Worm (Caenorhabditis elegans): Measurements from ENCODE around the gene sto-1.

sto-1 gene

DNA sequence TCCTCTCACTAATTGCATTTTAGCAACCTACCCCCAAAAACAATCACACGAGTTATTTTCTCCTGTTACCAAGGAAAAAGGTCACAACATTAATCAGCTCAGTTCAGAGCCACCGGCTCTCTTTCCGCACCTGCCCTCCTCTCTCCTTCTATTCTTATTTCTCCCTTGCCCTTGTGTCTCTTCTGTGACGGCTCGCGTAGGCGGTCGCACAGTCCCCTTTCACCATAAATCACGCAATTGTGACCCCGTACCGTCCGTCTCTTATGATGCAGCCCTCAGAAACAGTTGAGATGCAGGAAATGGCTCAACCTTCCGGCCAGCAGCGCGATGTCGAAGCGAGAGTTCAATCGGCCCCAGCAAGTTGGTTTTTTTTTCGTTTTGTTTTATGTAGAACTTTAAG is at the start of gene sto-1:
Gene sto-1, plus strand, starts transcription at position 200 of the 400 bp plus-strand sequence.
- no peak for TF ChIP-seq W03F9.2 (tag; optimal IDR thresholded peaks at IDR 0.05)
- TF ChIP-seq him-1 (tag; optimal IDR thresholded peaks at IDR 0.05) = no peak
- no peak for TF ChIP-seq dao-5 (tag; optimal IDR thresholded peaks at IDR 0.05)

DNA sequence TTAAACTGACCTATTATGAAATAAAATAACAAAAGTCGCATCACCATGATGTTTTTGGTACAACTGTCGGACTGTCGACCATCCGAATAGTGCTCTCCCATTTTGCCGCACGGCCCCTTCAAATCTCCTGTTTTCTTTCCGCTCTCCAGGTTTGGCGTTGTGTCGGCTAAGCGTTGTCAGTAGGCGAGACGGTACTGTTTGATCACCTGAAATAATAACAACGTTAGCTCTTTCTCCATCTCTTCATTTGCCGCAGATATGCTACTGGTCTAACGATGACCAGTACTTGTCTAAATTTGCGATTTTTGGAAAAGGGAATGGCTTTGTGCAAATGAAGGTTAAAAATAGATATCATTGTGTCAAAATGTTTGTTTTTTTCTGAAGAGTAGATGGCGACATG is 43.1 kb upstream of the sto-1 start, which contains the start of gene chts-1:
Gene chts-1, minus strand, starts transcription at position 101 of the 400 bp plus-strand sequence.
- no peak for TF ChIP-seq dao-5 (tag; optimal IDR thresholded peaks at IDR 0.05)
- TF ChIP-seq him-1 (tag; optimal IDR thresholded peaks at IDR 0.05) = no peak
- TF ChIP-seq W03F9.2 (tag; optimal IDR thresholded peaks at IDR 0.05) = no peak

ce11 chrX:7522595-7522994 is 40.0 kb upstream of the sto-1 start:
- TF ChIP-seq him-1 (tag; optimal IDR thresholded peaks at IDR 0.05) (no peak), dao-5 (tag; optimal IDR thresholded peaks at IDR 0.05) (no peak), W03F9.2 (tag; optimal IDR thresholded peaks at IDR 0.05) (no peak)

ce11 chrX:7523799-7524198 is 38.8 kb upstream of the sto-1 start:
- no peak for TF ChIP-seq dao-5 (tag; optimal IDR thresholded peaks at IDR 0.05)
- TF ChIP-seq him-1 (tag; optimal IDR thresholded peaks at IDR 0.05) = no peak
- TF ChIP-seq W03F9.2 (tag; optimal IDR thresholded peaks at IDR 0.05) = no peak

DNA sequence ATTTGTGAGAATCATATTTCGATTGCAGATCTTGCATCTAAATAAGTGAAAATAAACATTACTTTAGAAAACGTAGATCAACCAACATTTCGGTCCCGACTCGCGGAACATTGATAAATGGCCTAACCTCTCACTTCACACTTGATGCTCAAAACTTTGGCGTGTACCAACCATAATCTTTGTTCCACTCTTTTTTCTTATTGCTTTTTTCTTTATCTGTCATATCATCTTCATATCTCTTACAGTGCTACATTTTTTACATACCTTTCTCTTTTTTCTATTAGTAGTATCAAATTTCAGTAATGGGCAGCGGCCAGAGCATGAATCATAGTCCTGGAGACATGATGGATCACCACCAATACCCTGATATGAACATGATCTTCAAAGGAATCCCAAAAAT is 37.4 kb upstream of the sto-1 start, which contains the start of gene F46C8.3:
Gene F46C8.3, plus strand, starts transcription at position 301 of the 400 bp plus-strand sequence.
- no peak for TF ChIP-seq dao-5 (tag; optimal IDR thresholded peaks at IDR 0.05)
- TF ChIP-seq him-1 (tag; optimal IDR thresholded peaks at IDR 0.05) = no peak
- TF ChIP-seq W03F9.2 (tag; optimal IDR thresholded peaks at IDR 0.05) = no peak

- TF ChIP-seq dao-5 (tag; optimal IDR thresholded peaks at IDR 0.05) (no peak), W03F9.2 (tag; optimal IDR thresholded peaks at IDR 0.05) (no peak), him-1 (tag; optimal IDR thresholded peaks at IDR 0.05) (no peak)
Measured at ce11 chrX:7532632-7533031, 30.0 kb upstream of the sto-1 start, which contains the start of gene ceh-14. TSS of gene ceh-14 (minus strand) at chrX:7532732.

ce11 chrX:7534454-7534853 is 28.2 kb upstream of the sto-1 start:
- no peak for TF ChIP-seq dao-5 (tag; optimal IDR thresholded peaks at IDR 0.05)
- TF ChIP-seq W03F9.2 (tag; optimal IDR thresholded peaks at IDR 0.05) = no peak
- no peak for TF ChIP-seq him-1 (tag; optimal IDR thresholded peaks at IDR 0.05)

ce11 chrX:7536869-7537268 is 25.8 kb upstream of the sto-1 start:
- TF ChIP-seq dao-5 (tag; optimal IDR thresholded peaks at IDR 0.05) (no peak), W03F9.2 (tag; optimal IDR thresholded peaks at IDR 0.05) (no peak), him-1 (tag; optimal IDR thresholded peaks at IDR 0.05) (no peak)

ce11 chrX:7537742-7538268 is 24.8 kb upstream of the sto-1 start, which contains the start of gene dpy-7:
TSS of gene dpy-7 (minus strand) at chrX:7537792.
- TF ChIP-seq him-1 (tag; optimal IDR thresholded peaks at IDR 0.05) (no peak), dao-5 (tag; optimal IDR thresholded peaks at IDR 0.05) (no peak), W03F9.2 (tag; optimal IDR thresholded peaks at IDR 0.05) (no peak)

ce11 chrX:7540033-7540432 is 22.6 kb upstream of the sto-1 start, which contains the start of gene glb-16:
TSS of gene glb-16 (minus strand) at chrX:7540133.
- TF ChIP-seq him-1 (tag; optimal IDR thresholded peaks at IDR 0.05) (no peak), W03F9.2 (tag; optimal IDR thresholded peaks at IDR 0.05) (no peak), dao-5 (tag; optimal IDR thresholded peaks at IDR 0.05) (no peak)

ce11 chrX:7541078-7541477 is 21.5 kb upstream of the sto-1 start:
- TF ChIP-seq dao-5 (tag; optimal IDR thresholded peaks at IDR 0.05) = no peak
- TF ChIP-seq W03F9.2 (tag; optimal IDR thresholded peaks at IDR 0.05) = no peak
- TF ChIP-seq him-1 (tag; optimal IDR thresholded peaks at IDR 0.05) = no peak

DNA sequence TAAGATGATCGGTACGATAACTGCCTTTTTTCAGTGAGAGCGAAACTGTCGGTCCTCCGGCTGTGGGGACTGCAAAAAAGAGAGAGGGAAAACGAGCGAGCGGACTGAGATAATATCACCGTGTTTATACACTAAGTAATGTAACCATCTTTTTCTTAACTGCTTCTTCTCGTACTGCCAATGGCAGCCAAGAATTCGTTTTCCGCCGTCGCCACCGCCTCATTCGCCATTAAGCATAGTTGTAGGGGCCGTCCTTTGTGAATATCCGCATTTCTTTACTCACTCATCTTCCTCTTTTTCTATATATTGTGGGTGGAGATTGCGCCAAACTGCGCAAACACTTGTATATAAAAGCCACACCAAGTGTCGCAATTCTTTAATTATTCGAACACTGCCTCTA is 16.1 kb upstream of the sto-1 start, which contains the start of gene col-174:
Gene col-174, plus strand, starts transcription at position 301 of the 400 bp plus-strand sequence.
- no peak for TF ChIP-seq W03F9.2 (tag; optimal IDR thresholded peaks at IDR 0.05)
- TF ChIP-seq him-1 (tag; optimal IDR thresholded peaks at IDR 0.05) = no peak
- no peak for TF ChIP-seq dao-5 (tag; optimal IDR thresholded peaks at IDR 0.05)

DNA sequence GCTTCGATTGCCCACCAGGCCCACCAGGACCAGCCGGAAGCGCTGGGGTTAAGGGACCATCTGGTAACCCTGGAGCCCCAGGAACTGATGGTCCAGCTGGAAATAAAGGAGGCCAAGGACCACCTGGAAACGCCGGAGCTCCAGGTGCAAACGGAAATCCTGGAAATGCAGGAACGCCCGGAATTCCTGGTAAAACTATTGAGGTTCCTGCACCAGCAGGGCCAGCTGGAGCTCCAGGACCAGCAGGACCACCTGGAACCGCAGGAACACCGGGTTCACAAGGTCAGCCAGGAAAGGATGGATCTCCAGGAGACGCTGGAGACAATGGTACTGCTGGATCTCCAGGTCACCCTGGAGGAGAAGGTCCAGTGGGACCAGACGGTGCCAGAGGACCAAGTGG is 14.9 kb upstream of the sto-1 start:
- TF ChIP-seq him-1 (tag; optimal IDR thresholded peaks at IDR 0.05) (no peak), dao-5 (tag; optimal IDR thresholded peaks at IDR 0.05) (no peak), W03F9.2 (tag; optimal IDR thresholded peaks at IDR 0.05) (no peak)

ce11 chrX:7548158-7548557 is 14.5 kb upstream of the sto-1 start, which contains the start of gene F46C8.1:
TSS of gene F46C8.1 (plus strand) at chrX:7548458.
- TF ChIP-seq him-1 (tag; optimal IDR thresholded peaks at IDR 0.05) = no peak
- TF ChIP-seq W03F9.2 (tag; optimal IDR thresholded peaks at IDR 0.05) = no peak
- TF ChIP-seq dao-5 (tag; optimal IDR thresholded peaks at IDR 0.05) = no peak

ce11 chrX:7550452-7550851 is 12.2 kb upstream of the sto-1 start:
- TF ChIP-seq dao-5 (tag; optimal IDR thresholded peaks at IDR 0.05) = no peak
- no peak for TF ChIP-seq W03F9.2 (tag; optimal IDR thresholded peaks at IDR 0.05)
- no peak for TF ChIP-seq him-1 (tag; optimal IDR thresholded peaks at IDR 0.05)
